Worm (Caenorhabditis elegans) whole organism, late embryonic: ENCODE data around the gene klp-13.

ENCODE experiments used
- C38D4.7 ChIP-seq: fragments of 200-800 bp; sonication (Bioruptor generic); optimal IDR thresholded peaks from 2 replicates; lab custom pipeline; 2018; ENCODE audit warnings: mild to moderate bottlenecking, missing genetic modification characterization, moderate library complexity, missing compliant biosample characterization
- T23F11.4 ChIP-seq: fragments of 200-800 bp; sonication (Bioruptor generic); optimal IDR thresholded peaks from 2 replicates; lab custom pipeline; 2018; ENCODE audit warnings: mild to moderate bottlenecking, missing genetic modification characterization, missing compliant biosample characterization
- Y22D7AL.16 ChIP-seq: sonication (generic microtip); optimal IDR thresholded peaks from 2 replicates; lab custom pipeline; 2016; ENCODE audit warnings: missing genetic modification characterization, missing compliant biosample characterization
- ceh-19 ChIP-seq: fragments of 200-800 bp; sonication (Bioruptor generic); optimal IDR thresholded peaks from 2 replicates; lab custom pipeline; 2018; ENCODE audit warnings: mild to moderate bottlenecking, missing genetic modification characterization, missing compliant biosample characterization
- ceh-22 ChIP-seq: sonication (generic microtip); optimal IDR thresholded peaks from 2 replicates; lab custom pipeline; 2017; ENCODE audit warnings: missing biosample characterization, missing genetic modification characterization
- ceh-24 ChIP-seq: sonication (generic microtip); optimal IDR thresholded peaks from 2 replicates; lab custom pipeline; 2016; ENCODE audit warnings: mild to moderate bottlenecking, missing genetic modification characterization, missing compliant biosample characterization
- ceh-34 ChIP-seq: sonication (generic microtip); optimal IDR thresholded peaks from 2 replicates; lab custom pipeline; 2016; ENCODE audit warnings: mild to moderate bottlenecking, missing genetic modification characterization, missing compliant biosample characterization
- ceh-9 ChIP-seq: sonication (generic microtip); optimal IDR thresholded peaks from 2 replicates; lab custom pipeline; 2016; ENCODE audit warnings: mild to moderate bottlenecking, missing genetic modification characterization, inconsistent platforms, missing compliant biosample characterization
- che-1 ChIP-seq: sonication (generic microtip); optimal IDR thresholded peaks from 2 replicates; lab custom pipeline; 2016; ENCODE audit warnings: mild to moderate bottlenecking, missing genetic modification characterization, missing compliant biosample characterization
- ets-4 ChIP-seq: sonication (generic microtip); optimal IDR thresholded peaks from 2 replicates; lab custom pipeline; 2016; ENCODE audit warnings: missing genetic modification characterization, missing compliant biosample characterization
- fax-1 ChIP-seq: sonication (generic microtip); optimal IDR thresholded peaks from 2 replicates; lab custom pipeline; 2016; ENCODE audit warnings: missing genotype, missing genetic modification characterization, missing compliant biosample characterization
- fkh-10 ChIP-seq: fragments of 150-350 bp; optimal IDR thresholded peaks from 2 replicates; lab custom pipeline; 2014; ENCODE audit warnings: missing biosample characterization, missing genetic modification reagents, missing genetic modification characterization
- fkh-6 ChIP-seq: sonication (generic microtip); optimal IDR thresholded peaks from 2 replicates; lab custom pipeline; 2016; ENCODE audit warnings: missing genetic modification characterization, missing compliant biosample characterization
- hlh-15 ChIP-seq: sonication (generic microtip); optimal IDR thresholded peaks from 2 replicates; lab custom pipeline; 2016; ENCODE audit warnings: missing genetic modification characterization, missing compliant biosample characterization
- hlh-30 ChIP-seq: sonication (generic microtip); optimal IDR thresholded peaks from 2 replicates; lab custom pipeline; 2017; ENCODE audit warnings: antibody characterized with exemption, missing genetic modification characterization, missing compliant biosample characterization; ENCODE audit not compliant: insufficient read depth
- madf-2 ChIP-seq: sonication (generic microtip); optimal IDR thresholded peaks from 2 replicates; lab custom pipeline; 2017; ENCODE audit warnings: missing genetic modification characterization, missing compliant biosample characterization
- mec-3 ChIP-seq: sonication (generic microtip); optimal IDR thresholded peaks from 2 replicates; lab custom pipeline; 2016; ENCODE audit warnings: borderline replicate concordance, missing genetic modification characterization, missing compliant biosample characterization
- nhr-11 ChIP-seq: fragments of 150-350 bp; optimal IDR thresholded peaks from 2 replicates; lab custom pipeline; 2014; ENCODE audit warnings: missing biosample characterization, missing genetic modification characterization
- nhr-232 ChIP-seq: sonication (generic microtip); optimal IDR thresholded peaks from 2 replicates; lab custom pipeline; 2016; ENCODE audit warnings: missing genetic modification characterization, missing compliant biosample characterization
- npax-4 ChIP-seq: sonication (generic microtip); optimal IDR thresholded peaks from 2 replicates; lab custom pipeline; 2016; ENCODE audit warnings: missing genetic modification characterization, missing compliant biosample characterization
- odd-2 ChIP-seq: sonication (generic microtip); optimal IDR thresholded peaks from 2 replicates; lab custom pipeline; 2017; ENCODE audit warnings: antibody characterized with exemption, mild to moderate bottlenecking, missing genetic modification characterization, missing compliant biosample characterization
- pag-3 ChIP-seq: sonication (generic microtip); optimal IDR thresholded peaks from 2 replicates; lab custom pipeline; 2016; ENCODE audit warnings: missing compliant biosample characterization, missing genetic modification characterization, borderline replicate concordance
- pat-9 ChIP-seq: fragments of 200-800 bp; sonication (Bioruptor generic); optimal IDR thresholded peaks from 2 replicates; lab custom pipeline; 2018; ENCODE audit warnings: mild to moderate bottlenecking, missing genetic modification characterization, moderate library complexity, missing compliant biosample characterization
- pha-2 ChIP-seq: sonication (generic microtip); optimal IDR thresholded peaks from 2 replicates; lab custom pipeline; 2017; ENCODE audit warnings: mild to moderate bottlenecking, missing genetic modification characterization, missing compliant biosample characterization
- rnt-1 ChIP-seq: sonication (generic microtip); optimal IDR thresholded peaks from 2 replicates; lab custom pipeline; 2016; ENCODE audit warnings: missing genetic modification characterization, missing compliant biosample characterization
- sdc-2 ChIP-seq: sonication (generic microtip); optimal IDR thresholded peaks from 2 replicates; lab custom pipeline; 2016; ENCODE audit warnings: missing genotype, missing genetic modification characterization, missing compliant biosample characterization
- sox-2 ChIP-seq: fragments of 200-800 bp; sonication (Bioruptor generic); IDR thresholded peaks from 2 replicates; pipeline ENCODE4 v1.3.6; 2022; ENCODE audit warnings: missing genetic modification reagents, missing genetic modification characterization, missing compliant biosample characterization
- sox-4 ChIP-seq: sonication (generic microtip); optimal IDR thresholded peaks from 2 replicates; lab custom pipeline; 2017; ENCODE audit warnings: mild to moderate bottlenecking, missing genetic modification characterization, inconsistent platforms, missing compliant biosample characterization
- syd-9 ChIP-seq: sonication (generic microtip); optimal IDR thresholded peaks from 2 replicates; lab custom pipeline; 2016; ENCODE audit warnings: mild to moderate bottlenecking, missing genetic modification characterization, moderate library complexity, missing compliant biosample characterization
- tbx-7 ChIP-seq: sonication (generic microtip); optimal IDR thresholded peaks from 2 replicates; lab custom pipeline; 2016; ENCODE audit warnings: missing genotype, missing genetic modification characterization, missing compliant biosample characterization
- ttx-3 ChIP-seq: sonication (generic microtip); optimal IDR thresholded peaks from 2 replicates; lab custom pipeline; 2016; ENCODE audit warnings: missing genetic modification reagents, missing genetic modification characterization, missing compliant biosample characterization
- unc-3 ChIP-seq, 2 experiments: fragments of 200-800 bp in 1 of 2; sonication (Bioruptor generic) in 1 of 2; sonication (generic microtip) in 1 of 2; conservative IDR thresholded peaks in 1 of 2; optimal IDR thresholded peaks in 1 of 2; 2 replicates each; pipeline versions ENCODE4 v1.3.6 to Lab custom; 2016 to 2022; ENCODE audit warnings: missing compliant biosample characterization in 2 of 2, missing genetic modification characterization in 2 of 2, missing genetic modification reagents in 1 of 2
- unc-42 ChIP-seq: sonication (generic microtip); optimal IDR thresholded peaks from 2 replicates; lab custom pipeline; 2016; ENCODE audit warnings: missing genotype, missing genetic modification characterization, missing compliant biosample characterization
- unc-55 ChIP-seq: sonication (generic microtip); optimal IDR thresholded peaks from 2 replicates; lab custom pipeline; 2017; ENCODE audit warnings: missing biosample characterization, missing genetic modification reagents, missing genetic modification characterization
- unc-86 ChIP-seq: sonication (generic microtip); optimal IDR thresholded peaks from 2 replicates; lab custom pipeline; 2016; ENCODE audit warnings: missing genetic modification characterization, missing compliant biosample characterization
- zip-5 ChIP-seq: sonication (generic microtip); optimal IDR thresholded peaks from 2 replicates; lab custom pipeline; 2016; ENCODE audit warnings: missing genetic modification characterization, missing compliant biosample characterization
- ztf-16 ChIP-seq: sonication (generic microtip); optimal IDR thresholded peaks from 2 replicates; lab custom pipeline; 2017; ENCODE audit warnings: missing genetic modification characterization, missing compliant biosample characterization

The klp-13 gene

DNA sequence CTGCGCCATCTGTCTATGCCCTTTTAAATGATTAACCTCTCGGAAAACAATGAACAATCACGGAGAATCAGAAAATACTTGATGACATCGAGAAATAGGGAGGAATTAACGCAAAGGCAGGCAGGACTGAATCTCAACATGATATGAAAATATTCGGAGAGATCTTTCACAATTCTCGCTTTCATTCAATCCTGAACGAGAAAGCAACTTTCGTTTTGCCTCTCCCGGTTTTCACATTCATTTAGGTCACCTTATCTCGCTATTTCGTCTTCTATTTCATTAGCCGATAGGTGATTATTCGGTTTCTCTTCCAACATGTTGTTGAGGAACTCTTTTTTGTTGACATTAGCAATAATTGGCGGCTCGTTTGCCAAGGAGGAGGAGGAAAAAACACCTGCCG is 19.5 kb downstream of the klp-13 start:
- TF ChIP-seq rnt-1 (tag; lab: Kevin White, UChicago) (no peak), pat-9 (tag; lab: Kevin White, UChicago) (no peak), hlh-15 (no peak), unc-55 (GFP tag; lab: Kevin White, UChicago) (no peak), ztf-16 (tag; lab: Kevin White, UChicago) (no peak), ceh-19 (no peak), nhr-232 (tag; lab: Kevin White, UChicago) (no peak), hlh-30 (tag; lab: Kevin White, UChicago) (no peak), Y22D7AL.16 (tag; lab: Kevin White, UChicago) (no peak), unc-42 (tag; lab: Kevin White, UChicago) (no peak), ceh-9 (no peak), unc-86 (tag; lab: Kevin White, UChicago) (no peak), che-1 (tag; lab: Kevin White, UChicago) (no peak), fax-1 (tag; lab: Kevin White, UChicago) (no peak), npax-4 (no peak)
- TF ChIP-seq, all 69 proteins: peak for 0

DNA sequence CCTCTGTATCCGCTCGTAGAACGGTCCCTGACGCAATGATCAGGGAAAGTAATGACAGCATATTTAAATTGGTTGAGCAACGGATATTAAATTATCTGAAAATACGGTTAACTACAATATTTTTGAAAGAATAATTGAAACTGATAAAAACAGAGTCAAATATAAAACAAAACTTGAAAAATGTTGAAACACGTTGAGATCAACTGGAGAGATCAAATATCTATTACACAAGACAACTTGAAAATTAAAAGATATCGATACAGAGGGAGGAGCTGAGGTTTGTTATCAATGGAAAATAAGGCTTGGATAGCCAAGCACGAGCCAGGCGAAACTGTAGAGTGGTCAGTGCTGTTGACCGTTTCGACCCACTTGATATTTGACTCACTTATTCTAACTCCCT is 25.8 kb downstream of the klp-13 start, which contains the start of gene C09B8.3:
C09B8.3 (minus strand) TSS at position 101 of the 400 bp plus-strand sequence.
- TF ChIP-seq C38D4.7 (no peak), unc-42 (tag; lab: Kevin White, UChicago) (no peak), ceh-22 (tag; lab: Kevin White, UChicago) (no peak), unc-55 (GFP tag; lab: Kevin White, UChicago) (no peak), sdc-2 (no peak)

DNA sequence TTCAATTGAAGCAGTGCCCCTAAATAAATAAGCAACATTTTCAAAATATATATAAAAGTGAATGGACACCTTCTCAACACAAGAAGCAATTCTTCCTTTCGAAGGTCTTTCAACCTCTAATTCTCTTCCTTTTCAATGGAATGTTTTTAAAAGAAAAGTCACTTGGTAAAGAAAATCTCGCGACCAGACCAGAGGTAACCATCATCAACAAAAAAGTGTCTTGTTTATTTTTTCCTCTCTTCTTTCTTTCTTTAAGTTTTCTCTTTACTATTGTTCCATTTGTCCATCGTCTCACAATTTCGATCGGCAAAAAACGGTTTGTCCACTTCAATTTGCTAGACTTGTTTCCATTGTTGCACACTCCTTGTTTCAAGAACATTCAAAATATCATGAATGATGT is 30.3 kb downstream of the klp-13 start, which contains the start of gene C09B8.8:
C09B8.8 (plus strand) TSS at position 397 of the 400 bp plus-strand sequence.
- TF ChIP-seq ttx-3 (tag; lab: Kevin White, UChicago) = no peak
- no peak for TF ChIP-seq fax-1 (tag; lab: Kevin White, UChicago)
- no peak for TF ChIP-seq odd-2
- TF ChIP-seq nhr-11 (tag; lab: Kevin White, UChicago) = no peak
- no peak for TF ChIP-seq syd-9 (tag; lab: Kevin White, UChicago)
- TF ChIP-seq unc-3 (GFP tag; conservative IDR thresholded peaks at IDR 0.05; lab: Robert Waterston, UW) = no peak
- TF ChIP-seq unc-3 (tag; optimal IDR thresholded peaks at IDR 0.05; lab: Kevin White, UChicago) = no peak
- TF ChIP-seq ceh-24 (tag; lab: Kevin White, UChicago) = no peak
- no peak for TF ChIP-seq fkh-6 (tag; lab: Kevin White, UChicago)

DNA sequence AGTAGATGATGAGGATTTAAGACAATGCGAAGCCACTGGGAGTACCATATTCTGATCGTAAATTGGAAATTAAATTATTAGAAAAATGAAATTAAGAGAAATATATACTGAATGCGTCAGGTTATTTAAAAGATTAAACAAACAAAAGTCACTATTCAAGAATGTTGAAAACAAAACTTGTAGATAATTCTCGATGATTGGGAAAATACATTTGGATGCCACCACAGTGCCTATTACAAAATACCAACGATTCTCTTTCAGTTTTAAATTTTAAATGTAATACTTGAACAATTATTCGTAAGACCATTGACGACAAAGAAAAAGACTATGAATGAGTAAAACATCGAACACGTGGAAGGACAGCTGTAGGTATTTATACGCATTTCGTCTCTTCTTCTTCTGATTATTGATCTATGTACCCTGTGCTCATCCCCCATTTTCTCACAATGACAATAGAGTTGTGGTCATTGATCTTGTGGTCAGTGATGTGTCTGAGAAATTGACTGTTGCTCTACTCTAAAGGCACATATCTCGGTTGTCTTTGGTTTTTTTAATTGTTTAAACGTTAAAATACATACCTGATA is 35.2 kb downstream of the klp-13 start, which contains the start of gene C09B8.4:
C09B8.4 (minus strand) TSS at position 51 of the 584 bp plus-strand sequence.
- TF ChIP-seq sox-2 (GFP tag; lab: Robert Waterston, UW) (no peak), ets-4 (tag; lab: Kevin White, UChicago) (no peak), zip-5 (no peak), mec-3 (tag; lab: Kevin White, UChicago) (no peak), unc-86 (tag; lab: Kevin White, UChicago) (no peak), odd-2 (no peak), T23F11.4 (no peak), sox-4 (tag; lab: Kevin White, UChicago) (no peak), fkh-6 (tag; lab: Kevin White, UChicago) (no peak), pag-3 (tag; lab: Kevin White, UChicago) (no peak), tbx-7 (no peak), madf-2 (tag; lab: Kevin White, UChicago) (no peak), fkh-10 (no peak), ceh-34 (tag; lab: Kevin White, UChicago) (no peak), pha-2 (tag; lab: Kevin White, UChicago) (no peak)
